Worm (Caenorhabditis elegans) whole organism, L3 larva: ENCODE measurements around the gene rps-22.

Experiments
- R02D3.7 ChIP-seq: fragments of 150-350 bp; optimal IDR thresholded peaks from 2 replicates; lab custom pipeline; 2014; ENCODE audit warnings: missing biosample characterization, missing genetic modification characterization
- elt-3 ChIP-seq, 3 experiments: fragments of 150-350 bp in 1 of 3; sonication (generic microtip) in 2 of 3; optimal IDR thresholded peaks; 2 replicates in 2 of 3; 4 replicates in 1 of 3; lab custom pipeline; 2014 to 2017; ENCODE audit warnings: missing biosample characterization in 3 of 3, missing genetic modification characterization in 3 of 3
- fos-1 ChIP-seq: fragments of 150-350 bp; optimal IDR thresholded peaks from 2 replicates; lab custom pipeline; 2014; ENCODE audit warnings: missing biosample characterization, missing genetic modification characterization
- jun-1 ChIP-seq: fragments of 150-350 bp; optimal IDR thresholded peaks from 2 replicates; lab custom pipeline; 2014; ENCODE audit warnings: missing biosample characterization, missing genetic modification reagents, missing genetic modification characterization
- lin-15B ChIP-seq: fragments of 150-350 bp; optimal IDR thresholded peaks from 2 replicates; lab custom pipeline; 2014; ENCODE audit warnings: missing biosample characterization, missing genetic modification characterization
- nfya-1 ChIP-seq: sonication (generic microtip); optimal IDR thresholded peaks from 2 replicates; lab custom pipeline; 2017; ENCODE audit warnings: missing genetic modification characterization, mild to moderate bottlenecking, missing compliant biosample characterization, antibody characterized with exemption, moderate library complexity; ENCODE audit not compliant: insufficient read depth
- nhr-12 ChIP-seq: fragments of 150-350 bp; optimal IDR thresholded peaks from 2 replicates; lab custom pipeline; 2014; ENCODE audit warnings: missing biosample characterization, missing genetic modification characterization
- pha-4 ChIP-seq: fragments of 150-350 bp; optimal IDR thresholded peaks from 2 replicates; lab custom pipeline; 2014; ENCODE audit warnings: missing biosample characterization, missing genetic modification reagents, missing genetic modification characterization
- sea-2 ChIP-seq: fragments of 150-350 bp; sonication (generic microtip); optimal IDR thresholded peaks from 4 replicates; lab custom pipeline; 2014; ENCODE audit warnings: missing biosample characterization, missing genetic modification reagents, missing genetic modification characterization
- snpc-4 ChIP-seq: fragments of 150-350 bp; optimal IDR thresholded peaks from 2 replicates; lab custom pipeline; 2014; ENCODE audit warnings: missing biosample characterization, missing genetic modification characterization
- unc-62 ChIP-seq: fragments of 150-350 bp; sonication (generic microtip); optimal IDR thresholded peaks from 4 replicates; lab custom pipeline; 2014; ENCODE audit warnings: missing biosample characterization, missing genetic modification reagents, missing genetic modification characterization

DNA sequence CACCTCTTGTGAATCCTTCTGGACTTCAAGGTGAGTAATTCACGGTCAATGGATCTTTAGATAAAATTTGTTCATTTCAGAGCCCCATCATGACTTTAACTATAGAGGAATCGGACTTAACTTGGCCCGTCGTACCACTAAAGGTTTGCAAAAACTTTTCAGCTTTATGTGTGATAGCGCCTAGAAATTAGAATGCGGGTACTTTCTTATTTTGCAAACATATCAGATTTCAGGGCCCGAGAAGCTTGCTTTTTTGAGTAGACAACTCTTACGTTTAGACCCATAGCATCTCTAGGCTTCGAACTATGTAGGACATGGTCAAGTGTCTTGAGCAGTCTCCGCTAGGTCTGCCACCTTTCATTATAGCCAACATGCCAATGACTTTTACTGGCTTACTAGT lies 27.1 kb downstream of the rps-22 start:
- TF ChIP-seq R02D3.7 (no peak), sea-2 (GFP tag; lab: Kevin White, UChicago) (no peak), elt-3 (tag; optimal IDR thresholded peaks at IDR 0.05; lab: Kevin White, UChicago) (no peak), unc-62 (GFP tag; lab: Kevin White, UChicago) (no peak), nhr-12 (tag; lab: Kevin White, UChicago) (no peak), snpc-4 (no peak), lin-15B (tag; lab: Kevin White, UChicago) (no peak), nfya-1 (tag; lab: Kevin White, UChicago) (no peak), fos-1 (tag; lab: Kevin White, UChicago) (no peak), pha-4 (no peak), jun-1 (tag; lab: Kevin White, UChicago) (no peak)
